Worm (Caenorhabditis elegans): Measurements from ENCODE around the gene C25E10.7.

DNA sequence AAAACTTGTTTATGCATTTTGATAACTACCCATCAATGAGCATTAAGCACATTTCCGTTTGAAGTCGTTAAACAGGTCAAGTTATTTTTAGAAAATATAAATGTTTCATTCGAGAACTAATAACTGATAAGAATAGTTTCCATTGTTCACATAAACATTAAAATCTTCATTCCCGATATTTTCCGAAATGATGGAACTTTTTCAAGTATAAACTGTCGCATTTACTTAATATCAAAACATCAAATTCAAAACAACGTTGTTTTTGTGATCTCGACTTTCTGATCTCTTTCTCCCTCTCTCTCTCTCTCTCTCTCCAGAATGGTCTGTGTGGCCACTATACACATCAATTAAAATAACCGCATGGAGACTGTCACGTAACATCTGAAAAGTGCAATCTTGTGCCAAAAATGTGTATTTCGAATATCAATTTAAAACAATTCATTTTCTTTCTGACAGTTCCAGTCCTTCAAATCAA, 23.4 kb upstream of the C25E10.7 start:
- no peak for TF ChIP-seq flt-1 (GFP tag; IDR thresholded peaks at IDR 0.05)
- no peak for TF ChIP-seq ztf-29 (GFP tag; IDR thresholded peaks at IDR 0.05)
- TF ChIP-seq tab-1 (GFP tag; IDR thresholded peaks at IDR 0.05), result no peak
- TF ChIP-seq T22C8.4 (GFP tag; IDR thresholded peaks at IDR 0.05), result no peak
- TF ChIP-seq cog-1 (tag; optimal IDR thresholded peaks at IDR 0.05), result no peak
